Worm (Caenorhabditis elegans) whole organism, L3 larva: ENCODE data around the gene K10H10.9.

Source experiments
- ceh-16 ChIP-seq: sonication (generic microtip); optimal IDR thresholded peaks from 2 replicates; lab custom pipeline; 2017; ENCODE audit warnings: missing biosample characterization, missing genetic modification characterization
- ceh-28 ChIP-seq: fragments of 150-350 bp; optimal IDR thresholded peaks from 2 replicates; lab custom pipeline; 2014; ENCODE audit warnings: missing biosample characterization, missing genetic modification reagents, missing genetic modification characterization
- ceh-82 ChIP-seq: fragments of 150-350 bp; optimal IDR thresholded peaks from 2 replicates; lab custom pipeline; 2014; ENCODE audit warnings: missing biosample characterization, missing genetic modification characterization
- ceh-9 ChIP-seq: sonication (generic microtip); optimal IDR thresholded peaks from 2 replicates; lab custom pipeline; 2018; ENCODE audit warnings: missing biosample characterization, missing genetic modification characterization
- egl-27 ChIP-seq: sonication (generic microtip); optimal IDR thresholded peaks from 4 replicates; lab custom pipeline; 2017; ENCODE audit warnings: missing biosample characterization, missing genetic modification reagents, missing genetic modification characterization
- elt-1 ChIP-seq: fragments of 150-350 bp; optimal IDR thresholded peaks from 2 replicates; lab custom pipeline; 2014; ENCODE audit warnings: missing biosample characterization, missing genetic modification characterization
- elt-2 ChIP-seq: sonication (generic microtip); optimal IDR thresholded peaks from 2 replicates; lab custom pipeline; 2016; ENCODE audit warnings: missing genetic modification reagents, mild to moderate bottlenecking, missing genetic modification characterization, missing compliant biosample characterization
- elt-3 ChIP-seq, 3 experiments: fragments of 150-350 bp in 1 of 3; sonication (generic microtip) in 2 of 3; optimal IDR thresholded peaks; 2 replicates in 2 of 3; 4 replicates in 1 of 3; lab custom pipeline; 2014 to 2017; ENCODE audit warnings: missing biosample characterization in 3 of 3, missing genetic modification characterization in 3 of 3
- eor-1 ChIP-seq, 2 experiments: fragments of 150-350 bp; optimal IDR thresholded peaks; 2 replicates each; lab custom pipeline; 2014 to 2018; ENCODE audit warnings: missing biosample characterization in 2 of 2, missing genetic modification characterization in 2 of 2
- hmg-11 ChIP-seq: sonication (generic microtip); optimal IDR thresholded peaks from 2 replicates; lab custom pipeline; 2016; ENCODE audit warnings: missing genetic modification characterization, missing compliant biosample characterization
- jun-1 ChIP-seq: fragments of 150-350 bp; optimal IDR thresholded peaks from 2 replicates; lab custom pipeline; 2014; ENCODE audit warnings: missing biosample characterization, missing genetic modification reagents, missing genetic modification characterization
- lsy-12 ChIP-seq: sonication (generic microtip); optimal IDR thresholded peaks from 2 replicates; lab custom pipeline; 2016; ENCODE audit warnings: mild to moderate bottlenecking, missing genetic modification characterization, missing compliant biosample characterization
- mml-1 ChIP-seq: fragments of 150-350 bp; sonication (generic microtip); optimal IDR thresholded peaks from 3 replicates; lab custom pipeline; 2014; ENCODE audit warnings: missing biosample characterization, missing genetic modification characterization
- nfya-1 ChIP-seq: sonication (generic microtip); optimal IDR thresholded peaks from 2 replicates; lab custom pipeline; 2017; ENCODE audit warnings: missing genetic modification characterization, mild to moderate bottlenecking, missing compliant biosample characterization, antibody characterized with exemption, moderate library complexity; ENCODE audit not compliant: insufficient read depth
- nhr-11 ChIP-seq: fragments of 150-350 bp; optimal IDR thresholded peaks from 2 replicates; lab custom pipeline; 2014; ENCODE audit warnings: missing biosample characterization, missing genetic modification characterization
- nhr-23 ChIP-seq: fragments of 150-350 bp; optimal IDR thresholded peaks from 2 replicates; lab custom pipeline; 2014; ENCODE audit warnings: missing biosample characterization, missing genetic modification reagents, missing genetic modification characterization
- nhr-237 ChIP-seq: fragments of 150-350 bp; optimal IDR thresholded peaks from 2 replicates; lab custom pipeline; 2014; ENCODE audit warnings: missing biosample characterization, missing genetic modification characterization
- nhr-25 ChIP-seq: sonication (generic microtip); optimal IDR thresholded peaks from 2 replicates; lab custom pipeline; 2017; ENCODE audit warnings: missing biosample characterization, missing genetic modification characterization
- nhr-43 ChIP-seq: sonication (generic microtip); optimal IDR thresholded peaks from 2 replicates; lab custom pipeline; 2016; ENCODE audit warnings: mild to moderate bottlenecking, missing genetic modification characterization, missing compliant biosample characterization; ENCODE audit not compliant: poor library complexity, severe bottlenecking
- nhr-67 ChIP-seq: fragments of 150-350 bp; optimal IDR thresholded peaks from 2 replicates; lab custom pipeline; 2014; ENCODE audit warnings: missing biosample characterization, missing genetic modification characterization
- nhr-76 ChIP-seq: fragments of 150-350 bp; sonication (generic microtip); optimal IDR thresholded peaks from 5 replicates; lab custom pipeline; 2014; ENCODE audit warnings: missing biosample characterization, missing genetic modification characterization
- pha-4 ChIP-seq: fragments of 150-350 bp; optimal IDR thresholded peaks from 2 replicates; lab custom pipeline; 2014; ENCODE audit warnings: missing biosample characterization, missing genetic modification reagents, missing genetic modification characterization
- pqm-1 ChIP-seq: fragments of 150-350 bp; optimal IDR thresholded peaks from 2 replicates; lab custom pipeline; 2017; ENCODE audit warnings: missing biosample characterization, missing genetic modification characterization, inconsistent platforms
- sea-2 ChIP-seq: fragments of 150-350 bp; sonication (generic microtip); optimal IDR thresholded peaks from 4 replicates; lab custom pipeline; 2014; ENCODE audit warnings: missing biosample characterization, missing genetic modification reagents, missing genetic modification characterization
- skn-1 ChIP-seq: fragments of 150-350 bp; optimal IDR thresholded peaks from 2 replicates; lab custom pipeline; 2014; ENCODE audit warnings: missing biosample characterization, missing genetic modification characterization
- snpc-4 ChIP-seq: fragments of 150-350 bp; optimal IDR thresholded peaks from 2 replicates; lab custom pipeline; 2014; ENCODE audit warnings: missing biosample characterization, missing genetic modification characterization
- unc-39 ChIP-seq: sonication (generic microtip); optimal IDR thresholded peaks from 4 replicates; lab custom pipeline; 2017; ENCODE audit warnings: missing biosample characterization, missing genetic modification characterization
- unc-62 ChIP-seq: fragments of 150-350 bp; sonication (generic microtip); optimal IDR thresholded peaks from 4 replicates; lab custom pipeline; 2014; ENCODE audit warnings: missing biosample characterization, missing genetic modification reagents, missing genetic modification characterization
- zag-1 ChIP-seq: fragments of 150-350 bp; optimal IDR thresholded peaks from 2 replicates; lab custom pipeline; 2014; ENCODE audit warnings: missing biosample characterization, missing genetic modification characterization
- ztf-11 ChIP-seq: fragments of 150-350 bp; optimal IDR thresholded peaks from 2 replicates; lab custom pipeline; 2014; ENCODE audit warnings: missing biosample characterization, missing genetic modification characterization
- ztf-4 ChIP-seq: fragments of 150-350 bp; optimal IDR thresholded peaks from 2 replicates; lab custom pipeline; 2014; ENCODE audit warnings: missing biosample characterization, missing genetic modification characterization

K10H10.9 gene

DNA sequence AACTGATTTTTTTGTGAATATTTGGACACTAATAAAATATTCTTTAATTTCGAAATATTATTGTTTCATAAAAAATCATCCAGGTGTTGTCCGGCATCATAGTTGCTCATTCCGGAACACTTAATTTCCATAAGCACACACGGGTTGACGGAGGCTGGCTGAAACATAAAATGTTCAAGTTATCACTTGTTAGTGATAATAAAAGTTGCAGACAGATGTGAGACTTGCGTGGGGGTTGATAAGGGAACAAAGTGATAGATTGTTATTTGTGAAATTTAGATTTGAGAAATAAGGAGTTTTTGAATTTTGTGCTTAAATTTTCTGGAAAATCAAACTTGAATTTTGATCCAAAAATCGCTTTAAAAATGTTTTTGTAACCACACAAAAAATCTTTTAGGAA lies 4.8 kb downstream of the K10H10.9 start:
- TF ChIP-seq elt-2 (tag; lab: Kevin White, UChicago) (peak; percentile 54), nhr-43 (no peak), eor-1 (tag; optimal IDR thresholded peaks at IDR 0.05; lab: Kevin White, UChicago) (no peak)

DNA sequence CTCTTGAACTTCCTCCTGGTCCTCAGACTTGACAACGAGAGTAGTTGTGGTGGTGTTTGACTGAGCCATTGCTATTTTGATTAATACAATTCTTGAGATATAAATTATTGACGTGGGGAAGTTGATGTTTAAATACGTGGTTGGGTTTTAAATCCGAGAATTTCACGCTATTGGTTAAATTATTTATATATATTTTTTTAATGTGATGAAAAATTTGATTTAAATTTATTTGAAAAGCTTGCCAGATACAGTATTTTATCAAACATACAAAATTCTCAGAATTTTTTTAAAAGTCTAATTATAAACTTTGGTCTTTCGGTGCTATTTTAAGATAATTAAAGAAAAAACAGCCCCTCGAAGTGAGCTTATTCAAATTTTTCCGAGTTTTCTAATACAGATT lies 7.4 kb downstream of the K10H10.9 start, which contains the start of the genes K10H10.7 and K10H10.10:
TSS of gene K10H10.7 (minus strand) at position 101 of the 400 bp plus-strand sequence.
TSS of gene K10H10.10 (plus strand) at position 204 of the 400 bp plus-strand sequence.
- TF ChIP-seq skn-1 (no peak), elt-2 (tag; lab: Kevin White, UChicago) (no peak), eor-1 (tag; optimal IDR thresholded peaks at IDR 0.05; lab: Kevin White, UChicago) (no peak)
- TF ChIP-seq, all 47 proteins: peak for 0

DNA sequence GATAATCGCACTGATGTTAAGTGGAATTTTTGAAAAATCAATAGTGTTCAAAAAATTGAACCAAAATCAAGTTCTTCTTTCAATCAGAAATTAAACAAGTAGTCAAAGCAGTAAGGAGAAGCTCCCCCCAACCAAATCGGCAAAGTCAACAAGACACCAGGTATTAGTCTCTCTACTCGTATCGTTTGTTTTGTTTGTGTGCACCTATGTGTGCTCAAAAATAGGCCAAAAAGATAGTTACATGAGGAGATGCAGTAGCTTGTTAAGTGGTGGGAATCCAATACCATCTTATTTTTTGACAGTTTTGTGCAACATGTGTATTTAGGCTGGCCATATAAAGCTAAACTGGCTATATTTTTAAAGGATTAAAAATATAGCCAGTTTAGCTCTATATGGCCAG lies 8.7 kb downstream of the K10H10.9 start, which contains the start of gene K10H10.12:
TSS of gene K10H10.12 (minus strand) at position 101 of the 400 bp plus-strand sequence.
- TF ChIP-seq nhr-25 (no peak), egl-27 (no peak), pha-4 (tag; lab: Kevin White, UChicago) (peak; percentile 41)

DNA sequence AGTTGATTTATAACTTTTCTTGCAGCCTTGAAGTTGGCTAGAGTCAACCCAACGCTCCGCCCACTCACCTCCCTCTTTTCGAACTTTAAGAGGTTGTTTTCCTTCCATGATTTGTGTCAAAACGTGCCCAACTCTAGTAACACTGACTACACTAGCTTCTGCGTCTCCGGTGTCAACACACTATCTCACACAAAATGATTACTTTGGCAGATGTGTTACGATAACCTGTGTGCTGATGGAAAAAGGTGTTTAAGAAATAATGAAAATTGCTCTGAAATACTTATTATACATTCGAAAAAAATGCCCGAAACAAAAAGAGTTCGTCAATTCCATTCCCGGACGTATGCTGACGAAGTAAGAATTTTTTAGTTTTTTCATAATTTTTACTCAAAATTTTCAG lies 11.9 kb downstream of the K10H10.9 start, which contains the start of gene K10H10.6:
TSS of gene K10H10.6 (plus strand) at position 301 of the 400 bp plus-strand sequence.
- TF ChIP-seq ceh-82 (tag; lab: Kevin White, UChicago) (no peak), lsy-12 (no peak), jun-1 (tag; lab: Kevin White, UChicago) (no peak), sea-2 (GFP tag; lab: Kevin White, UChicago) (no peak), ceh-28 (tag; lab: Kevin White, UChicago) (no peak), nhr-11 (no peak), nhr-67 (no peak), nhr-76 (tag; lab: Kevin White, UChicago) (no peak), skn-1 (no peak), unc-62 (no peak), ceh-16 (tag; lab: Kevin White, UChicago) (no peak), hmg-11 (tag; lab: Kevin White, UChicago) (no peak), elt-1 (tag; lab: Kevin White, UChicago) (no peak), mml-1 (tag; lab: Kevin White, UChicago) (no peak), pqm-1 (tag; lab: Kevin White, UChicago) (no peak)
- TF ChIP-seq, all 47 proteins: peak for 0

DNA sequence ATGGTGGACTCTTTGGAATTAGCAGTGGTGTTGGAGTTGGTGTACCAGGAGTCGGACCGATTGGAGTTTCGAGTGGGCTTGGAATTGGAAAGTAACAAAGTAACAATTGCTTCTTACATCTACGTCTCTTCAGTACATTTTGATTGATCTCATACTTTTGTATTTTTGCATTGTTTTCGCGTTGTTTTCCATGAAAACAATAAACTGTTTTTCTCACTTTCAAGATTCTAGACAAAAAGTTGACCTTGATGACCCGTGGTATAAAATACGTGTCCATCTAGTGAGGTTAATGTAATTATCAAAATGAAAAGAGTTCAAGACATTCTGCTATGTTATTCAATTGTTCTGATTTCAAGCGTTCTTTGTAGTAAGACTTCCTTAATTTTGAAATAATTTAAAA lies 13.5 kb downstream of the K10H10.9 start, which contains the start of gene K10H10.5:
TSS of gene K10H10.5 (plus strand) at position 301 of the 400 bp plus-strand sequence.
- TF ChIP-seq sea-2 (GFP tag; lab: Kevin White, UChicago) (no peak), skn-1 (no peak), ceh-16 (tag; lab: Kevin White, UChicago) (no peak), unc-39 (tag; lab: Kevin White, UChicago) (no peak), elt-3 (tag; optimal IDR thresholded peaks at IDR 0.05; lab: Kevin White, UChicago) (no peak), jun-1 (tag; lab: Kevin White, UChicago) (no peak), nfya-1 (tag; lab: Kevin White, UChicago) (no peak), nhr-25 (no peak), eor-1 (tag; optimal IDR thresholded peaks at IDR 0.05; lab: Kevin White, UChicago) (no peak), snpc-4 (tag; lab: Kevin White, UChicago) (no peak)

DNA sequence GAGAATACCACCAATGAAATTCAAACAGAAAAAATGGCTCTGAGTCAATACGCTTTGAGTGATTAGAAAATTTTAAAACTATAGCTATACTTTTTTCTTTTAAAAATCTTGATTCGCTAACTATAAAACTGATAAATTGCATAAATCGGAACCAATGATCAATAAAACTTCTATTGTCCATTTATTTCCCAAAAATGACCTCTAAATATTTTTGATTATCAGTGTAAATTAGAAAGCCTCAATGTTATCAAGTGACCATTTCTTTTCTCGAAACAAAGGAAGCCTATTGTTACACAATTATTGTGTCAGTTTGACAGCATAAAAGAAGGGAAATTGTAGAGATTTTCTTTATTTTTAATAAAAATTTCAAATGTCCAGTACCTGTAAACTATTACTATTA lies 14.8 kb downstream of the K10H10.9 start, which contains the start of gene K10H10.4:
TSS of gene K10H10.4 (plus strand) at position 301 of the 400 bp plus-strand sequence.
- TF ChIP-seq skn-1: no peak
- TF ChIP-seq ceh-82 (tag; lab: Kevin White, UChicago): no peak
- no peak for TF ChIP-seq ztf-11
- no peak for TF ChIP-seq nfya-1 (tag; lab: Kevin White, UChicago)
- TF ChIP-seq ztf-4 (tag; lab: Kevin White, UChicago): no peak
- no peak for TF ChIP-seq zag-1 (tag; lab: Kevin White, UChicago)
- no peak for TF ChIP-seq hmg-11 (tag; lab: Kevin White, UChicago)
- TF ChIP-seq sea-2 (GFP tag; lab: Kevin White, UChicago): no peak
- no peak for TF ChIP-seq nhr-25
- no peak for TF ChIP-seq ceh-9 (tag; lab: Kevin White, UChicago)
- no peak for TF ChIP-seq lsy-12
- no peak for TF ChIP-seq nhr-23
- no peak for TF ChIP-seq nhr-237 (tag; lab: Kevin White, UChicago)
